Fruit fly (Drosophila melanogaster): ENCODE measurements around the gene Sr-CIV.

dm6 chr2L:3495465-3495864, 28.4 kb downstream of the Sr-CIV start:
- no peak for TF ChIP-seq NFAT (GFP tag; IDR thresholded peaks at IDR 0.05)
- no peak for TF ChIP-seq CG12391 (tag; optimal IDR thresholded peaks at IDR 0.05)
- no peak for TF ChIP-seq CG3995 (GFP tag; optimal IDR thresholded peaks at IDR 0.05)
- TF ChIP-seq CG34422 (GFP tag; IDR thresholded peaks at IDR 0.05), result no peak
- TF ChIP-seq CG14965 (GFP tag; optimal IDR thresholded peaks at IDR 0.05; ENCODE audit: borderline replicate concordance), result no peak
- TF ChIP-seq nmo (GFP tag; optimal IDR thresholded peaks at IDR 0.05), result no peak
- TF ChIP-seq exex (tag; optimal IDR thresholded peaks at IDR 0.05), result no peak
- no peak for TF ChIP-seq HLHmδ (GFP tag; optimal IDR thresholded peaks at IDR 0.05)

Measured in whole organism, embryonic.